Fruit fly (Drosophila melanogaster) whole organism, embryonic: ENCODE measurements around the gene CG31431.
A peak's percentile ranks its signal among the peaks of the same experiment; 100 is the strongest.

ENCODE experiments used
- Antp ChIP-seq: fragments of 200-800 bp; sonication (Bioruptor generic); optimal IDR thresholded peaks from 3 replicates; lab custom pipeline; 2016; ENCODE audit warnings: missing biosample characterization, missing genetic modification characterization
- Asciz ChIP-seq: fragments of 200-800 bp; sonication (Bioruptor generic); optimal IDR thresholded peaks from 2 replicates; lab custom pipeline; 2017; ENCODE audit warnings: missing biosample characterization, mild to moderate bottlenecking, missing genetic modification characterization, missing genetic modification reagents
- Blimp-1 ChIP-seq: fragments of 200-800 bp; sonication (Bioruptor generic); optimal IDR thresholded peaks from 3 replicates; lab custom pipeline; 2018; ENCODE audit warnings: missing biosample characterization, missing genetic modification characterization, mild to moderate bottlenecking, moderate library complexity, missing genetic modification reagents
- C15 ChIP-seq: fragments of 200-800 bp; sonication (Bioruptor generic); IDR thresholded peaks from 3 replicates; pipeline ENCODE4 v1.3.6; 2022; ENCODE audit warnings: missing biosample characterization, missing genetic modification characterization
- CG10209 ChIP-seq: fragments of 200-800 bp; sonication (Bioruptor generic); optimal IDR thresholded peaks from 3 replicates; lab custom pipeline; 2017; ENCODE audit warnings: missing biosample characterization, mild to moderate bottlenecking, missing genetic modification characterization, missing genetic modification reagents
- CG10321 ChIP-seq: fragments of 200-800 bp; sonication (Bioruptor generic); IDR thresholded peaks from 2 replicates; pipeline ENCODE4 v1.3.6; 2022; ENCODE audit warnings: missing biosample characterization, missing genetic modification characterization
- CG10462 ChIP-seq: fragments of 200-800 bp; sonication (Bioruptor generic); optimal IDR thresholded peaks from 2 replicates; lab custom pipeline; 2016; ENCODE audit warnings: missing biosample characterization, missing genetic modification characterization
- CG11560 ChIP-seq: fragments of 200-800 bp; sonication (Bioruptor generic); IDR thresholded peaks from 3 replicates; pipeline ENCODE4 v1.3.6; 2022; ENCODE audit warnings: missing biosample characterization, missing genetic modification characterization
- CG11695 ChIP-seq: fragments of 200-800 bp; sonication (Bioruptor generic); IDR thresholded peaks from 3 replicates; pipeline ENCODE4 v1.3.6; 2022; ENCODE audit warnings: missing biosample characterization, missing genetic modification characterization
- CG1233 ChIP-seq: fragments of 200-800 bp; sonication (Bioruptor generic); optimal IDR thresholded peaks from 4 replicates; lab custom pipeline; 2018; ENCODE audit warnings: missing biosample characterization, mild to moderate bottlenecking, missing genetic modification characterization
- CG12744 ChIP-seq: fragments of 200-800 bp; sonication (Bioruptor generic); optimal IDR thresholded peaks from 2 replicates; lab custom pipeline; 2016; ENCODE audit warnings: missing biosample characterization, missing genetic modification characterization
- CG14014 ChIP-seq: fragments of 200-800 bp; sonication (Bioruptor generic); IDR thresholded peaks from 2 replicates; pipeline ENCODE4 v1.3.6; 2022; ENCODE audit warnings: missing biosample characterization, missing genetic modification characterization
- CG14710 ChIP-seq: fragments of 200-800 bp; sonication (Bioruptor generic); optimal IDR thresholded peaks from 3 replicates; lab custom pipeline; 2019; ENCODE audit warnings: missing biosample characterization, mild to moderate bottlenecking, missing genetic modification characterization, moderate library complexity
- CG2116 ChIP-seq: fragments of 200-800 bp; sonication (Bioruptor generic); optimal IDR thresholded peaks from 3 replicates; lab custom pipeline; 2018; ENCODE audit warnings: missing biosample characterization, mild to moderate bottlenecking, missing genetic modification characterization
- CG2129 ChIP-seq: fragments of 200-800 bp; sonication (Bioruptor generic); IDR thresholded peaks from 2 replicates; pipeline ENCODE4 v1.3.6; 2022; ENCODE audit warnings: missing biosample characterization, missing genetic modification characterization; ENCODE audit not compliant: partially characterized antibody
- CG31441 ChIP-seq: fragments of 200-800 bp; sonication (Bioruptor generic); IDR thresholded peaks from 2 replicates; pipeline ENCODE4 v1.3.6; 2022; ENCODE audit warnings: missing biosample characterization, missing genetic modification characterization
- CG32767 ChIP-seq: fragments of 200-800 bp; sonication (Bioruptor generic); IDR thresholded peaks from 2 replicates; pipeline ENCODE4 v1.3.6; 2022; ENCODE audit warnings: missing biosample characterization, missing genetic modification characterization
- CG32772 ChIP-seq: fragments of 200-800 bp; sonication (Bioruptor generic); IDR thresholded peaks from 2 replicates; pipeline ENCODE4 v1.3.6; 2022; ENCODE audit warnings: missing biosample characterization, missing genetic modification characterization
- CG4404 ChIP-seq: fragments of 200-800 bp; sonication (Bioruptor generic); IDR thresholded peaks from 2 replicates; pipeline ENCODE4 v1.3.6; 2022; ENCODE audit warnings: missing biosample characterization, missing genetic modification characterization
- CG6791 ChIP-seq: fragments of 200-800 bp; sonication (Bioruptor generic); IDR thresholded peaks from 3 replicates; pipeline ENCODE4 v1.3.6; 2022; ENCODE audit warnings: missing biosample characterization, missing genetic modification characterization; ENCODE audit not compliant: partially characterized antibody
- CG7271 ChIP-seq: fragments of 200-800 bp; sonication (Bioruptor generic); optimal IDR thresholded peaks from 2 replicates; lab custom pipeline; 2018; ENCODE audit warnings: missing biosample characterization, mild to moderate bottlenecking, missing genetic modification characterization, moderate library complexity
- CG8290 ChIP-seq, 3 experiments: fragments of 200-800 bp; sonication (Bioruptor generic); optimal IDR thresholded peaks; 2 replicates each; lab custom pipeline; 2016 to 2019; ENCODE audit warnings: missing biosample characterization in 3 of 3, missing genetic modification characterization in 3 of 3, mild to moderate bottlenecking in 2 of 3, moderate library complexity in 1 of 3
- CG8478 ChIP-seq: fragments of >200 bp; optimal IDR thresholded peaks from 2 replicates; lab custom pipeline; 2018
- CG9437 ChIP-seq: fragments of 200-800 bp; sonication (Bioruptor generic); optimal IDR thresholded peaks from 2 replicates; lab custom pipeline; 2018; ENCODE audit warnings: missing biosample characterization, mild to moderate bottlenecking, missing genetic modification characterization
- D19A ChIP-seq: fragments of 200-800 bp; optimal IDR thresholded peaks from 3 replicates; lab custom pipeline; 2019; ENCODE audit warnings: missing biosample characterization, mild to moderate bottlenecking, missing genetic modification characterization, moderate library complexity
- Dll ChIP-seq: fragments of 200-800 bp; sonication (Bioruptor generic); IDR thresholded peaks from 4 replicates; pipeline ENCODE4 v1.3.6; 2022; ENCODE audit warnings: missing biosample characterization, missing genetic modification characterization; ENCODE audit not compliant: partially characterized antibody
- E2f1 ChIP-seq: fragments of 200-800 bp; sonication (Bioruptor generic); IDR thresholded peaks from 2 replicates; pipeline ENCODE4 v1.3.6; 2022; ENCODE audit warnings: missing biosample characterization, missing genetic modification characterization
- Elba2 ChIP-seq: fragments of 200-800 bp; sonication (Bioruptor generic); optimal IDR thresholded peaks from 3 replicates; lab custom pipeline; 2016; ENCODE audit warnings: missing biosample characterization, missing genetic modification characterization
- Ets65A ChIP-seq: fragments of 200-800 bp; sonication (Bioruptor generic); peaks from one replicate; lab custom pipeline; 2016; ENCODE audit warnings: missing biosample characterization, missing genetic modification characterization
- Fer2 ChIP-seq: fragments of 200-800 bp; sonication (Bioruptor generic); optimal IDR thresholded peaks from 2 replicates; lab custom pipeline; 2018; ENCODE audit warnings: missing biosample characterization, mild to moderate bottlenecking, missing genetic modification characterization, moderate library complexity
- Gsc ChIP-seq: fragments of 200-800 bp; sonication (Bioruptor generic); IDR thresholded peaks from 2 replicates; pipeline ENCODE4 v1.3.6; 2022; ENCODE audit warnings: missing biosample characterization, missing genetic modification characterization
- Oli ChIP-seq: fragments of 200-800 bp; sonication (Bioruptor generic); optimal IDR thresholded peaks from 2 replicates; lab custom pipeline; 2018; ENCODE audit warnings: missing biosample characterization, mild to moderate bottlenecking, missing genetic modification characterization, moderate library complexity
- Side ChIP-seq: fragments of 200-800 bp; sonication (Bioruptor generic); optimal IDR thresholded peaks from 2 replicates; lab custom pipeline; 2016; ENCODE audit warnings: missing biosample characterization, missing genetic modification characterization
- bcd ChIP-seq: fragments of 200-800 bp; sonication (Bioruptor generic); optimal IDR thresholded peaks from 2 replicates; lab custom pipeline; 2017; ENCODE audit warnings: missing biosample characterization, mild to moderate bottlenecking, missing genetic modification characterization
- dimm ChIP-seq: fragments of 200-800 bp; sonication (Bioruptor generic); IDR thresholded peaks from 2 replicates; pipeline ENCODE4 v1.3.6; 2022; ENCODE audit warnings: missing biosample characterization, missing genetic modification characterization
- esg ChIP-seq: fragments of 200-800 bp; sonication (Bioruptor generic); conservative IDR thresholded peaks from 2 replicates; pipeline ENCODE4 v1.3.6; 2022; ENCODE audit warnings: missing biosample characterization, missing genetic modification characterization
- eve ChIP-seq, 2 experiments: fragments of >200 bp; optimal IDR thresholded peaks; 2 replicates each; lab custom pipeline; 2017; ENCODE audit warnings: missing biosample characterization in 2 of 2, missing genetic modification characterization in 2 of 2
- gce ChIP-seq: fragments of 200-800 bp; sonication (Bioruptor generic); IDR thresholded peaks from 3 replicates; pipeline ENCODE4 v1.3.6; 2022; ENCODE audit warnings: missing biosample characterization, missing genetic modification characterization
- jumu ChIP-seq: fragments of 200-800 bp; sonication (Bioruptor generic); optimal IDR thresholded peaks from 3 replicates; lab custom pipeline; 2016; ENCODE audit warnings: missing biosample characterization, missing genetic modification characterization
- ken ChIP-seq: fragments of 200-800 bp; sonication (Bioruptor generic); IDR thresholded peaks from 3 replicates; pipeline ENCODE4 v1.3.6; 2022; ENCODE audit warnings: missing biosample characterization, missing genetic modification characterization
- maf-S ChIP-seq: fragments of 200-800 bp; sonication (Bioruptor generic); optimal IDR thresholded peaks from 2 replicates; lab custom pipeline; 2016; ENCODE audit warnings: missing biosample characterization, missing genetic modification characterization
- mld ChIP-seq: fragments of 200-800 bp; sonication (Bioruptor generic); IDR thresholded peaks from 3 replicates; pipeline ENCODE4 v1.3.6; 2022; ENCODE audit warnings: missing biosample characterization, missing genetic modification characterization; ENCODE audit not compliant: partially characterized antibody
- oc ChIP-seq: fragments of 200-800 bp; sonication (Bioruptor generic); optimal IDR thresholded peaks from 2 replicates; lab custom pipeline; 2018; ENCODE audit warnings: missing biosample characterization, mild to moderate bottlenecking, missing genetic modification characterization, moderate library complexity
- onecut ChIP-seq: fragments of 200-800 bp; sonication (Bioruptor generic); IDR thresholded peaks from 2 replicates; pipeline ENCODE4 v1.3.6; 2022; ENCODE audit warnings: missing biosample characterization, missing genetic modification characterization
- pan ChIP-seq, 4 experiments: fragments of >200 bp in 3 of 4; fragments of 200-800 bp in 1 of 4; sonication (Bioruptor generic) in 1 of 4; optimal IDR thresholded peaks in 3 of 4; IDR thresholded peaks in 1 of 4; 2 replicates each; pipeline versions ENCODE4 v1.3.6 to Lab custom; 2017 to 2022; ENCODE audit warnings: missing biosample characterization in 2 of 4, missing genetic modification characterization in 2 of 4, mixed read lengths in 1 of 4
- row ChIP-seq: fragments of 200-800 bp; sonication (Bioruptor generic); IDR thresholded peaks from 3 replicates; pipeline ENCODE4 v1.3.6; 2022; ENCODE audit warnings: missing biosample characterization, missing genetic modification characterization
- trem ChIP-seq: fragments of 200-800 bp; optimal IDR thresholded peaks from 3 replicates; lab custom pipeline; 2019; ENCODE audit warnings: missing biosample characterization, mild to moderate bottlenecking, missing genetic modification characterization, moderate library complexity
- twi ChIP-seq: fragments of 200-800 bp; optimal IDR thresholded peaks from 2 replicates; lab custom pipeline; 2019; ENCODE audit warnings: missing biosample characterization, mild to moderate bottlenecking, missing genetic modification characterization, moderate library complexity
- usp ChIP-seq: fragments of >200 bp; optimal IDR thresholded peaks from 2 replicates; lab custom pipeline; 2017; ENCODE audit warnings: missing biosample characterization, missing genetic modification characterization

Gene CG31431

DNA sequence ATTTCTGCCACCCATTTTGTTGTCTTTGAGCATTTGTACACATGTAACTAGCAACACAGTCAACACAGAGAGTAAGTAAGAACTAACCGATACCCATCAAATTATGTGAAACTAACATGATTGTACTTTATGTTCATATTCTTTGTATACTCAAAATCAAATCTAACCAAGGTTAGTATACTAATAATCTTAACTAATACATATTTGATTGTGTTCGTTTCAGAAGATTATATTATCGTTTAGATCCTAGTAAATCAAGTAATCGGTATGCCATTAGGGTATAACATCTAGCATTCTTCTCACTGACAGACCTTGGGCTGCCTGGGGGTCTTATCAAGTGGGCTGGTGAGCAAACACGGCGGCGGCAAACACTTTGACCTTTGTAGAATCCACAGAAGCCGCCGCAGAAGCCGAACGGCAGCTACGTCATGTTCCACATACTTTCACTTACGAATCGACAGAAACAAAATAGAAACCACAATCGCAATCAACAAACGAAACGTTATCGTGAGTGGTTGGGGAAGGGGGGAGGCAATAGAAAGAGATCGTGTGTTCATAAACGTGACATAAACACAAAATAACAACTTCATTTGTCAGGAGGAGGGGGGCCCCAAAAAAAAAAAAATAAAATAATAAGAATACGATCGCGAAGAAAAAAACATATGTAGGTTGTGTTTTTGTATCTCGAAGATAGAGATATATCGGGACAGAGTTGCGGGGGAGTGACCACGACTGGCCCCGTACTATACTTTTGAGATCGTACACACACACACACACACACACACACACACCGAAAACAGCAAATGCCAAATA, 34.9 kb upstream of the CG31431 start (continued):
- no peak for TF ChIP-seq CG32767 (GFP tag; lab: Robert Waterston, UW)
- TF ChIP-seq Antp (GFP tag; lab: Kevin White, UChicago), result no peak
- peak in 1 of 2 experiments; percentile 56 for TF ChIP-seq pan (optimal IDR thresholded peaks at IDR 0.05; lab: Kevin White, UChicago)
- no peak for TF ChIP-seq pan (GFP tag; optimal IDR thresholded peaks at IDR 0.05 in 1 of 2, IDR thresholded peaks at IDR 0.05 in 1 of 2)
- TF ChIP-seq CG14710 (tag; lab: Kevin White, UChicago), result peak; percentile 11
- peak; percentile 85 for TF ChIP-seq Blimp-1 (GFP tag; lab: Kevin White, UChicago)
- TF ChIP-seq CG1233 (GFP tag; lab: Kevin White, UChicago), result no peak
- TF ChIP-seq CG2116, result no peak
- no peak for TF ChIP-seq jumu (GFP tag; lab: Kevin White, UChicago)
- TF ChIP-seq twi (tag; lab: Kevin White, UChicago), result peak; percentile 33
- no peak for TF ChIP-seq maf-S
- TF ChIP-seq Asciz (GFP tag; lab: Kevin White, UChicago), result no peak
- TF ChIP-seq Fer2 (tag; lab: Kevin White, UChicago), result no peak
- no peak for TF ChIP-seq Elba2 (GFP tag; lab: Kevin White, UChicago)
- no peak for TF ChIP-seq Gsc (GFP tag; lab: Robert Waterston, UW)
- no peak for TF ChIP-seq E2f1 (GFP tag; lab: Robert Waterston, UW)
- TF ChIP-seq gce (GFP tag; lab: Robert Waterston, UW), result 0 out of 3 replicates have a peak, but pooled peaks have one; percentile 10
- TF ChIP-seq trem, result no peak
- TF ChIP-seq CG2129 (GFP tag; lab: Robert Waterston, UW), result no peak
- TF ChIP-seq usp (GFP tag; lab: Kevin White, UChicago), result no peak
- no peak for TF ChIP-seq CG4404 (GFP tag; lab: Robert Waterston, UW)
- no peak for TF ChIP-seq CG10321 (GFP tag; lab: Robert Waterston, UW)
- TF ChIP-seq mld, result no peak
- no peak for TF ChIP-seq eve (GFP tag; optimal IDR thresholded peaks at IDR 0.05; lab: Kevin White, UChicago)
- TF ChIP-seq oc, result no peak
- no peak for TF ChIP-seq dimm (GFP tag; lab: Robert Waterston, UW)
- no peak for TF ChIP-seq D19A (tag; lab: Kevin White, UChicago)
- TF ChIP-seq onecut (GFP tag; lab: Robert Waterston, UW), result no peak
- no peak for TF ChIP-seq esg (GFP tag; lab: Robert Waterston, UW)
- peak; percentile 46; the same call in 2 of the 3 replicates for TF ChIP-seq row (GFP tag; lab: Robert Waterston, UW)
- TF ChIP-seq CG11560, result no peak
- TF ChIP-seq Side, result no peak
- no peak for TF ChIP-seq CG14014 (GFP tag; lab: Robert Waterston, UW)
- no peak for TF ChIP-seq CG9437 (GFP tag; lab: Kevin White, UChicago)
- no peak for TF ChIP-seq CG8478 (lab: Kevin White, UChicago)
- no peak for TF ChIP-seq CG12744
- no peak for TF ChIP-seq CG8290 (GFP tag; optimal IDR thresholded peaks at IDR 0.05; lab: Kevin White, UChicago)
- TF ChIP-seq CG8290 (tag; optimal IDR thresholded peaks at IDR 0.05; lab: Kevin White, UChicago), result no peak
- TF ChIP-seq CG6791 (GFP tag; lab: Robert Waterston, UW), result no peak
- peak; percentile 25; the same call in 1 of the 2 replicates for TF ChIP-seq CG32772 (GFP tag; lab: Robert Waterston, UW)
- TF ChIP-seq CG31441 (GFP tag; lab: Robert Waterston, UW), result no peak
- TF ChIP-seq bcd (GFP tag; lab: Kevin White, UChicago), result no peak
- no peak for TF ChIP-seq CG7271 (tag; lab: Kevin White, UChicago)
- TF ChIP-seq Dll (GFP tag; lab: Robert Waterston, UW), result no peak
- no peak for TF ChIP-seq Ets65A
- TF ChIP-seq Oli (tag; lab: Kevin White, UChicago), result no peak
- TF ChIP-seq C15, result no peak
- no peak for TF ChIP-seq CG10462 (GFP tag; lab: Kevin White, UChicago)
- TF ChIP-seq CG10209, result peak; percentile 14
- no peak for TF ChIP-seq ken (GFP tag; lab: Robert Waterston, UW)
- TF ChIP-seq CG11695 (GFP tag; lab: Robert Waterston, UW), result 0 out of 3 replicates have a peak, but pooled peaks have one; percentile 6
